Worm (Caenorhabditis elegans): Measurements from ENCODE around the gene srw-13.
"Not testable (repeated sequence)": the region's sequence is repeated elsewhere in the genome, so short reads cannot be mapped to it uniquely, and the experiment has no call there.

DNA sequence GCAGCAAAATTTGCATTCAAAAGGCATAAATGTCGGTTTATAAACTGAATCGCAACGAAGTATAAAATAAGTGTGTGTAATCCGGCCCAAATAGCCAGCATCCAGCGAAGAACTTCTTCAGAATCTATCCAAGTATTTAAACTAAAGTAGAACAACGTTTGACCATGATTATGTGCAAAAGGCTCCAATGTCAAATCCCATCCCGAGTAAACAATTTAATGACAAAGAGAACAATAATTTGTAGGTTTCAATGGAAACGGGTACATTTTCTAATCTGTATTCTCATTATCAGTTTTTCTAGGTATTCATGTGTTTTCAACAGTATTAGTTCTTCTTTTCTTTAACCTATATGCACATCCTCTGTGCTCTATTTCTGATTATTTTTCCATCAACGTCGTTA, 24.6 kb upstream of the srw-13 start, which contains the start of gene C41G6.12:
- not testable (repeated sequence) for TF ChIP-seq mls-2 (tag; optimal IDR thresholded peaks at IDR 0.05); snpc-4 (tag; optimal IDR thresholded peaks at IDR 0.05); ztf-11 (tag; optimal IDR thresholded peaks at IDR 0.05); elt-1 (tag; optimal IDR thresholded peaks at IDR 0.05; ENCODE audit: borderline replicate concordance, insufficient read depth); nhr-237 (tag; optimal IDR thresholded peaks at IDR 0.05)

Measured in whole organism, mixed stage, embryonic.